Fruit fly (Drosophila melanogaster): ENCODE data around the gene Oga.

dm6 chr3R:21203660-21204499 lies 15.0 kb upstream of the Oga start:
- TF ChIP-seq CG13204 (GFP tag; optimal IDR thresholded peaks at IDR 0.05): no peak
- no peak for TF ChIP-seq Pif1A (GFP tag; optimal IDR thresholded peaks at IDR 0.05)
- TF ChIP-seq rn (GFP tag; IDR thresholded peaks at IDR 0.05): no peak
